Fruit fly (Drosophila melanogaster): ENCODE measurements around the gene comm.

The comm gene

dm6 chr3L:15772239-15772638 is 44.0 kb upstream of the comm start:
- no peak for TF ChIP-seq fkh (GFP tag; optimal IDR thresholded peaks at IDR 0.05)
- TF ChIP-seq Ets21C (GFP tag; optimal IDR thresholded peaks at IDR 0.05), result no peak
- no peak for TF ChIP-seq Gug (GFP tag; IDR thresholded peaks at IDR 0.05)
- no peak for TF ChIP-seq CG3032 (tag; optimal IDR thresholded peaks at IDR 0.05)
- no peak for TF ChIP-seq CG6854 (GFP tag; optimal IDR thresholded peaks at IDR 0.05)
- peak; percentile 68 for TF ChIP-seq Eip78C (GFP tag)

- TF ChIP-seq ss (GFP tag; optimal IDR thresholded peaks at IDR 0.05) (no peak), Eip78C (GFP tag) (peak; percentile 65)
Measured at dm6 chr3L:15771565-15771964, 43.3 kb upstream of the comm start.

dm6 chr3L:15768947-15769389 is 40.7 kb upstream of the comm start:
- TF ChIP-seq Met (GFP tag; optimal IDR thresholded peaks at IDR 0.05), result no peak
- TF ChIP-seq CG1621 (tag; optimal IDR thresholded peaks at IDR 0.05), result no peak
- no peak for TF ChIP-seq Eip75B (GFP tag; optimal IDR thresholded peaks at IDR 0.05)
- TF ChIP-seq Hr38 (GFP tag; optimal IDR thresholded peaks at IDR 0.05), result no peak
- TF ChIP-seq svp (GFP tag), result peak; percentile 54
- TF ChIP-seq CG8119 (GFP tag; IDR thresholded peaks at IDR 0.05), result peak; percentile 44; the same call in 1 of the 3 replicates
- TF ChIP-seq CG10631 (GFP tag; optimal IDR thresholded peaks at IDR 0.05), result peak; percentile 10
- peak in 1 of 2 experiments; percentile 37 for TF ChIP-seq ss (GFP tag; optimal IDR thresholded peaks at IDR 0.05)
- peak; percentile 7 for TF ChIP-seq Hr4 (GFP tag; optimal IDR thresholded peaks at IDR 0.05)
- TF ChIP-seq Ets96B (tag; optimal IDR thresholded peaks at IDR 0.05), result peak; percentile 25
- TF ChIP-seq CG32006 (GFP tag; optimal IDR thresholded peaks at IDR 0.05), result peak; percentile 41
- TF ChIP-seq CG31627 (GFP tag; optimal IDR thresholded peaks at IDR 0.05), result no peak
- peak; percentile 65 for TF ChIP-seq Eip78C (GFP tag)

- TF ChIP-seq svp (GFP tag), result no peak
- TF ChIP-seq OdsH (GFP tag; optimal IDR thresholded peaks at IDR 0.05), result no peak
- TF ChIP-seq Met (GFP tag; optimal IDR thresholded peaks at IDR 0.05), result peak; percentile 13
- peak; percentile 77 for TF ChIP-seq CG6854 (GFP tag; optimal IDR thresholded peaks at IDR 0.05)
Measured at dm6 chr3L:15763190-15763576, 35.0 kb upstream of the comm start.

dm6 chr3L:15762449-15763189 is 34.4 kb upstream of the comm start:
- peak; percentile 50 for TF ChIP-seq Eip93F (GFP tag; optimal IDR thresholded peaks at IDR 0.05)
- TF ChIP-seq ss (GFP tag; optimal IDR thresholded peaks at IDR 0.05), result peak; percentile 69 to 70
- peak; percentile 80 for TF ChIP-seq CG10631 (GFP tag; optimal IDR thresholded peaks at IDR 0.05)
- peak; percentile 86 for TF ChIP-seq svp (GFP tag)
- no peak for TF ChIP-seq CG9139 (GFP tag; optimal IDR thresholded peaks at IDR 0.05)
- peak; percentile 41 for TF ChIP-seq CG11902 (GFP tag; optimal IDR thresholded peaks at IDR 0.05)
- peak; percentile 47 for TF ChIP-seq CG8319 (GFP tag; optimal IDR thresholded peaks at IDR 0.05)
- TF ChIP-seq vri (GFP tag; optimal IDR thresholded peaks at IDR 0.05), result no peak
- no peak for TF ChIP-seq CG4318 (GFP tag; optimal IDR thresholded peaks at IDR 0.05)
- TF ChIP-seq acj6 (GFP tag; optimal IDR thresholded peaks at IDR 0.05), result peak; percentile 64
- TF ChIP-seq fd85E (GFP tag; optimal IDR thresholded peaks at IDR 0.05), result no peak
- TF ChIP-seq Lpt (GFP tag; optimal IDR thresholded peaks at IDR 0.05), result peak; percentile 6
- peak; percentile 24 for TF ChIP-seq Sox15 (GFP tag; optimal IDR thresholded peaks at IDR 0.05)
- peak; percentile 63 for TF ChIP-seq fd59A (GFP tag; optimal IDR thresholded peaks at IDR 0.05)
- TF ChIP-seq topi (GFP tag; optimal IDR thresholded peaks at IDR 0.05), result peak; percentile 83
- TF ChIP-seq pdm3 (GFP tag; optimal IDR thresholded peaks at IDR 0.05), result peak; percentile 51
- peak; percentile 72 for TF ChIP-seq dsx (GFP tag; optimal IDR thresholded peaks at IDR 0.05; ENCODE audit: poor library complexity, severe bottlenecking)
- TF ChIP-seq CG31627 (GFP tag; optimal IDR thresholded peaks at IDR 0.05), result peak; percentile 54
- TF ChIP-seq CG6792 (GFP tag; optimal IDR thresholded peaks at IDR 0.05), result peak; percentile 68
- TF ChIP-seq eg (GFP tag; IDR thresholded peaks at IDR 0.05), result no peak
- no peak for TF ChIP-seq CG15336 (GFP tag; IDR thresholded peaks at IDR 0.05)
- peak; percentile 83 for TF ChIP-seq spab (GFP tag; optimal IDR thresholded peaks at IDR 0.05)
- peak; percentile 2 for TF ChIP-seq CG6854 (GFP tag; optimal IDR thresholded peaks at IDR 0.05)
- TF ChIP-seq esn (GFP tag; optimal IDR thresholded peaks at IDR 0.05), result peak; percentile 82
- peak; percentile 78 for TF ChIP-seq CG3919 (GFP tag; optimal IDR thresholded peaks at IDR 0.05)
- peak; percentile 71 for TF ChIP-seq lz (GFP tag; optimal IDR thresholded peaks at IDR 0.05)
- peak; percentile 60 for TF ChIP-seq Ets96B (tag; optimal IDR thresholded peaks at IDR 0.05)
- peak; percentile 93 for TF ChIP-seq Eip78C (GFP tag)
- peak; percentile 76 for TF ChIP-seq CG6808 (GFP tag; optimal IDR thresholded peaks at IDR 0.05)
- no peak for TF ChIP-seq Hr38 (GFP tag; optimal IDR thresholded peaks at IDR 0.05)
- TF ChIP-seq fkh (GFP tag; optimal IDR thresholded peaks at IDR 0.05), result no peak
- TF ChIP-seq OdsH (GFP tag; optimal IDR thresholded peaks at IDR 0.05), result peak; percentile 59
